Worm (Caenorhabditis elegans) whole organism, L4 larva: ENCODE data around the gene acbp-8.

ENCODE experiments used
- F49E8.2 ChIP-seq: sonication (generic microtip); optimal IDR thresholded peaks from 2 replicates; lab custom pipeline; 2016; ENCODE audit warnings: missing compliant biosample characterization, mild to moderate bottlenecking, missing genetic modification characterization, borderline replicate concordance
- R02D3.7 ChIP-seq: fragments of 150-350 bp; sonication (generic microtip); optimal IDR thresholded peaks from 3 replicates; lab custom pipeline; 2014; ENCODE audit warnings: missing biosample characterization, missing genetic modification characterization
- aha-1 ChIP-seq: fragments of 150-350 bp; peaks from one replicate; lab custom pipeline; 2014; ENCODE audit warnings: missing biosample characterization, missing genetic modification characterization
- ceh-28 ChIP-seq: fragments of 150-350 bp; optimal IDR thresholded peaks from 2 replicates; lab custom pipeline; 2014; ENCODE audit warnings: missing biosample characterization, missing genetic modification reagents, missing genetic modification characterization
- ceh-82 ChIP-seq: sonication (generic microtip); optimal IDR thresholded peaks from 2 replicates; lab custom pipeline; 2017; ENCODE audit warnings: missing biosample characterization, missing genetic modification characterization
- ctbp-1 ChIP-seq: fragments of 200-800 bp; sonication (Bioruptor generic); IDR thresholded peaks from 2 replicates; pipeline ENCODE4 v1.3.6; 2022; ENCODE audit warnings: missing genetic modification reagents, missing genetic modification characterization, missing compliant biosample characterization
- daf-16 ChIP-seq, 3 experiments: sonication (generic microtip); optimal IDR thresholded peaks; 2 replicates each; lab custom pipeline; 2016 to 2017; ENCODE audit warnings: missing genetic modification characterization in 3 of 3, missing genetic modification reagents in 3 of 3, mild to moderate bottlenecking in 2 of 3, missing compliant biosample characterization in 2 of 3, missing biosample characterization in 1 of 3, moderate library complexity in 1 of 3
- daf-19 ChIP-seq: fragments of 200-800 bp; sonication (Bioruptor generic); conservative IDR thresholded peaks from 2 replicates; pipeline ENCODE4 v1.3.6; 2022; ENCODE audit warnings: missing genetic modification characterization, missing compliant biosample characterization
- dmd-6 ChIP-seq: fragments of 200-800 bp; sonication (Bioruptor generic); IDR thresholded peaks from 2 replicates; pipeline ENCODE4 v1.3.6; 2022; ENCODE audit warnings: missing genetic modification reagents, missing genetic modification characterization, missing compliant biosample characterization
- dpl-1 ChIP-seq: fragments of 150-350 bp; optimal IDR thresholded peaks from 2 replicates; lab custom pipeline; 2014; ENCODE audit warnings: missing biosample characterization, missing genetic modification reagents, missing genetic modification characterization
- dve-1 ChIP-seq: sonication (generic microtip); optimal IDR thresholded peaks from 2 replicates; lab custom pipeline; 2017; ENCODE audit warnings: antibody characterized with exemption, mild to moderate bottlenecking, missing genetic modification characterization, missing compliant biosample characterization; ENCODE audit not compliant: insufficient read depth
- hlh-11 ChIP-seq: fragments of 200-800 bp; sonication (Bioruptor generic); optimal IDR thresholded peaks from 2 replicates; lab custom pipeline; 2018; ENCODE audit warnings: mild to moderate bottlenecking, missing genetic modification characterization, missing compliant biosample characterization
- hmg-1.1 ChIP-seq: fragments of 200-800 bp; sonication (Bioruptor generic); IDR thresholded peaks from 2 replicates; pipeline ENCODE4 v1.3.6; 2022; ENCODE audit warnings: missing genetic modification reagents, missing genetic modification characterization, missing compliant biosample characterization
- jun-1 ChIP-seq: fragments of 150-350 bp; optimal IDR thresholded peaks from 2 replicates; lab custom pipeline; 2014; ENCODE audit warnings: missing biosample characterization, missing genetic modification reagents, missing genetic modification characterization
- lin-13 ChIP-seq: fragments of 150-350 bp; optimal IDR thresholded peaks from 2 replicates; lab custom pipeline; 2014; ENCODE audit warnings: missing biosample characterization, missing genetic modification reagents, missing genetic modification characterization
- mes-2 ChIP-seq: sonication (generic microtip); optimal IDR thresholded peaks from 2 replicates; lab custom pipeline; 2016; ENCODE audit warnings: missing genotype, mild to moderate bottlenecking, missing genetic modification characterization, missing compliant biosample characterization; ENCODE audit not compliant: poor library complexity, severe bottlenecking
- mxl-3 ChIP-seq: fragments of 200-800 bp; sonication (Bioruptor generic); optimal IDR thresholded peaks from 2 replicates; lab custom pipeline; 2018; ENCODE audit warnings: mild to moderate bottlenecking, missing genetic modification characterization, missing compliant biosample characterization
- nhr-28 ChIP-seq: fragments of 150-350 bp; optimal IDR thresholded peaks from 2 replicates; lab custom pipeline; 2014; ENCODE audit warnings: missing biosample characterization, missing genetic modification characterization
- pha-4 ChIP-seq, 2 experiments: fragments of 150-350 bp in 1 of 2; fragments of 200-800 bp in 1 of 2; sonication (Bioruptor generic) in 1 of 2; IDR thresholded peaks in 1 of 2; optimal IDR thresholded peaks in 1 of 2; 2 replicates each; pipeline versions ENCODE4 v1.3.6 to Lab custom; 2014 to 2022; ENCODE audit warnings: missing genetic modification characterization in 2 of 2, missing genetic modification reagents in 2 of 2, missing biosample characterization in 1 of 2, missing compliant biosample characterization in 1 of 2
- php-3 ChIP-seq: fragments of 200-800 bp; sonication (Bioruptor generic); IDR thresholded peaks from 2 replicates; pipeline ENCODE4 v1.3.6; 2022; ENCODE audit warnings: missing genetic modification reagents, missing genetic modification characterization, missing compliant biosample characterization
- pqm-1 ChIP-seq: sonication (generic microtip); optimal IDR thresholded peaks from 2 replicates; lab custom pipeline; 2017; ENCODE audit warnings: missing biosample characterization, missing genetic modification characterization
- skn-1 ChIP-seq: fragments of 150-350 bp; optimal IDR thresholded peaks from 2 replicates; lab custom pipeline; 2014; ENCODE audit warnings: missing biosample characterization, missing genetic modification characterization
- snpc-1.2 ChIP-seq: fragments of 200-800 bp; sonication (Bioruptor generic); IDR thresholded peaks from 2 replicates; pipeline ENCODE4 v1.3.6; 2022; ENCODE audit warnings: missing genetic modification reagents, missing genetic modification characterization, missing compliant biosample characterization
- tra-1 ChIP-seq: fragments of 200-800 bp; sonication (Bioruptor generic); IDR thresholded peaks from 2 replicates; pipeline ENCODE4 v1.3.6; 2022; ENCODE audit warnings: missing genetic modification reagents, missing genetic modification characterization, missing compliant biosample characterization
- unc-62 ChIP-seq, 3 experiments: fragments of 150-350 bp in 1 of 3; sonication (generic microtip); optimal IDR thresholded peaks in 2 of 3; peaks in 1 of 3; 1 replicate in 1 of 3; 2 replicates in 2 of 3; lab custom pipeline; 2014 to 2017; ENCODE audit warnings: missing biosample characterization in 3 of 3, missing genetic modification characterization in 3 of 3, missing genetic modification reagents in 3 of 3, missing genotype in 1 of 3

acbp-8 gene

ce11 chrIII:2651519-2651918 is 22.7 kb downstream of the acbp-8 start:
- TF ChIP-seq ceh-28 (no peak), skn-1 (tag; lab: Kevin White, UChicago) (no peak), ceh-82 (tag; lab: Kevin White, UChicago) (no peak), unc-62 (GFP tag; optimal IDR thresholded peaks at IDR 0.05 in 1 of 2; lab: Kevin White, UChicago) (peak in 1 of 2 experiments; percentile 28), unc-62 (tag; optimal IDR thresholded peaks at IDR 0.05; lab: Kevin White, UChicago) (no peak)

- TF ChIP-seq hmg-1.1 (GFP tag; lab: Robert Waterston, UW) (no peak), pha-4 (GFP tag; IDR thresholded peaks at IDR 0.05; lab: Robert Waterston, UW) (no peak), pha-4 (tag; optimal IDR thresholded peaks at IDR 0.05; lab: Kevin White, UChicago) (peak; percentile 36), daf-16 (GFP tag; optimal IDR thresholded peaks at IDR 0.05; lab: Kevin White, UChicago) (no peak), daf-16 (tag; optimal IDR thresholded peaks at IDR 0.05; lab: Kevin White, UChicago) (peak; percentile 71), tra-1 (GFP tag; lab: Robert Waterston, UW) (0 out of 2 replicates have a peak, but pooled peaks have one; percentile 5), lin-13 (GFP tag; lab: Kevin White, UChicago) (no peak), hlh-11 (tag; lab: Kevin White, UChicago) (peak; percentile 60), pqm-1 (tag; lab: Kevin White, UChicago) (peak; percentile 16)
Measured at ce11 chrIII:2652704-2653566, 24.1 kb downstream of the acbp-8 start.

ce11 chrIII:2656168-2656567 is 27.4 kb downstream of the acbp-8 start:
- TF ChIP-seq nhr-28 (tag; lab: Kevin White, UChicago) (peak; percentile 51), mxl-3 (GFP tag; lab: Kevin White, UChicago) (peak; percentile 56), hlh-11 (tag; lab: Kevin White, UChicago) (peak; percentile 18), dve-1 (tag; lab: Kevin White, UChicago) (peak; percentile 4), daf-19 (GFP tag; lab: Robert Waterston, UW) (no peak), dmd-6 (GFP tag; lab: Robert Waterston, UW) (peak; percentile 13; the same call in 1 of the 2 replicates), unc-62 (GFP tag; optimal IDR thresholded peaks at IDR 0.05 in 1 of 2; lab: Kevin White, UChicago) (peak in 1 of 2 experiments; percentile 58), unc-62 (tag; optimal IDR thresholded peaks at IDR 0.05; lab: Kevin White, UChicago) (no peak), pqm-1 (tag; lab: Kevin White, UChicago) (no peak), tra-1 (GFP tag; lab: Robert Waterston, UW) (0 out of 2 replicates have a peak, but pooled peaks have one; percentile 43)

- TF ChIP-seq jun-1 (tag; lab: Kevin White, UChicago) (no peak), aha-1 (peak; percentile 46)
Measured at ce11 chrIII:2657783-2658182, 29.0 kb downstream of the acbp-8 start, which contains the start of gene let-805. TSS of gene let-805 (plus strand) at chrIII:2658083.

ce11 chrIII:2675449-2675848 is 46.6 kb downstream of the acbp-8 start:
- TF ChIP-seq aha-1 (peak; percentile 2), R02D3.7 (tag; lab: Kevin White, UChicago) (no peak)

- TF ChIP-seq ctbp-1 (GFP tag; lab: Robert Waterston, UW) (no peak), F49E8.2 (no peak), php-3 (peak; percentile 54; the same call in 1 of the 2 replicates), mes-2 (no peak), unc-62 (GFP tag; optimal IDR thresholded peaks at IDR 0.05 in 1 of 2; lab: Kevin White, UChicago) (peak in 1 of 2 experiments; percentile 77), unc-62 (tag; optimal IDR thresholded peaks at IDR 0.05; lab: Kevin White, UChicago) (no peak), dpl-1 (GFP tag; lab: Kevin White, UChicago) (no peak), nhr-28 (tag; lab: Kevin White, UChicago) (peak; percentile 75), mxl-3 (GFP tag; lab: Kevin White, UChicago) (peak; percentile 83), hlh-11 (tag; lab: Kevin White, UChicago) (peak; percentile 56), dmd-6 (GFP tag; lab: Robert Waterston, UW) (peak; percentile 50), pqm-1 (tag; lab: Kevin White, UChicago) (peak; percentile 59), snpc-1.2 (GFP tag; lab: Robert Waterston, UW) (0 out of 2 replicates have a peak, but pooled peaks have one; percentile 8)
Measured at ce11 chrIII:2676097-2676496, 47.3 kb downstream of the acbp-8 start.
